Fruit fly (Drosophila melanogaster): ENCODE data around the gene CG8260.

The CG8260 gene

dm6 chrX:15748945-15749344 is 7.2 kb upstream of the CG8260 start, which contains the start of gene Mvd:
Gene Mvd, plus strand, starts transcription at chrX:15749166.
- TF ChIP-seq CG8478 (optimal IDR thresholded peaks at IDR 0.05) (no peak), CTCF (optimal IDR thresholded peaks at IDR 0.05) (peak in 1 of 2 experiments; percentile 45)

dm6 chrX:15758692-15759240 is 2.6 kb downstream of the CG8260 start:
- no peak for TF ChIP-seq CG8478 (optimal IDR thresholded peaks at IDR 0.05)
- TF ChIP-seq CTCF (optimal IDR thresholded peaks at IDR 0.05) = no peak

dm6 chrX:15759752-15760446 is 3.8 kb downstream of the CG8260 start:
- TF ChIP-seq CG8478 (optimal IDR thresholded peaks at IDR 0.05) = no peak
- no peak for TF ChIP-seq CTCF (optimal IDR thresholded peaks at IDR 0.05)

dm6 chrX:15760447-15761297 is 4.6 kb downstream of the CG8260 start, which contains the start of the genes Graf and mRpL3:
Gene Graf, minus strand, starts transcription at chrX:15760733.
Gene mRpL3, plus strand, starts transcription at chrX:15761248.
- TF ChIP-seq CG8478 (optimal IDR thresholded peaks at IDR 0.05) = no peak
- peak in 1 of 2 experiments; percentile 21 for TF ChIP-seq CTCF (optimal IDR thresholded peaks at IDR 0.05)

- no peak for TF ChIP-seq CG8478 (optimal IDR thresholded peaks at IDR 0.05)
- TF ChIP-seq CTCF (optimal IDR thresholded peaks at IDR 0.05) = no peak
Observed at dm6 chrX:15761298-15761640, 5.2 kb downstream of the CG8260 start.

dm6 chrX:15762723-15763122 is 6.6 kb downstream of the CG8260 start, which contains the start of gene Polr3A:
Gene Polr3A, plus strand, starts transcription at chrX:15762956.
- TF ChIP-seq CTCF (optimal IDR thresholded peaks at IDR 0.05) = no peak
- TF ChIP-seq CG8478 (optimal IDR thresholded peaks at IDR 0.05) = no peak

- TF ChIP-seq CTCF (optimal IDR thresholded peaks at IDR 0.05) = no peak
- no peak for TF ChIP-seq CG8478 (optimal IDR thresholded peaks at IDR 0.05)
Observed at dm6 chrX:15766395-15766866, 10.3 kb downstream of the CG8260 start, which contains the start of gene CG8952. Gene CG8952, minus strand, starts transcription at chrX:15766445.

dm6 chrX:15769457-15769856 is 13.3 kb downstream of the CG8260 start, which contains the start of gene CG33172:
Gene CG33172, plus strand, starts transcription at chrX:15769664.
- TF ChIP-seq CG8478 (optimal IDR thresholded peaks at IDR 0.05) = no peak
- no peak for TF ChIP-seq CTCF (optimal IDR thresholded peaks at IDR 0.05)

dm6 chrX:15772663-15773062 is 16.5 kb downstream of the CG8260 start, which contains the start of gene CG43672:
Gene CG43672, plus strand, starts transcription at chrX:15772963.
- no peak for TF ChIP-seq CG8478 (optimal IDR thresholded peaks at IDR 0.05)
- no peak for TF ChIP-seq CTCF (optimal IDR thresholded peaks at IDR 0.05)

- no peak for TF ChIP-seq CTCF (optimal IDR thresholded peaks at IDR 0.05)
- no peak for TF ChIP-seq CG8478 (optimal IDR thresholded peaks at IDR 0.05)
Observed at dm6 chrX:15778846-15779245, 22.7 kb downstream of the CG8260 start, which contains the start of gene CG43673. Gene CG43673, plus strand, starts transcription at chrX:15779146.

- TF ChIP-seq CG8478 (optimal IDR thresholded peaks at IDR 0.05) (no peak), CTCF (optimal IDR thresholded peaks at IDR 0.05) (no peak)
Observed at dm6 chrX:15783610-15784009, 27.5 kb downstream of the CG8260 start, which contains the start of gene Efhc1.1. Gene Efhc1.1, minus strand, starts transcription at chrX:15783710.

dm6 chrX:15785429-15786239 is 29.5 kb downstream of the CG8260 start, which contains the start of the genes Paf-AHalpha and mRpS30:
Gene Paf-AHalpha, minus strand, starts transcription at chrX:15785583.
Gene mRpS30, plus strand, starts transcription at chrX:15786047.
- TF ChIP-seq CTCF (optimal IDR thresholded peaks at IDR 0.05) = no peak
- no peak for TF ChIP-seq CG8478 (optimal IDR thresholded peaks at IDR 0.05)

dm6 chrX:15786242-15786641 is 30.1 kb downstream of the CG8260 start:
- TF ChIP-seq CTCF (optimal IDR thresholded peaks at IDR 0.05) = no peak
- TF ChIP-seq CG8478 (optimal IDR thresholded peaks at IDR 0.05) = no peak
